Worm (Caenorhabditis elegans) whole organism, L1 larva: Measurements from ENCODE around the gene twk-48.

Source experiments
- C04F5.9 ChIP-seq: sonication (generic microtip); optimal IDR thresholded peaks from 2 replicates; lab custom pipeline; 2016; ENCODE audit warnings: missing genetic modification characterization, missing compliant biosample characterization
- C34B4.2 ChIP-seq: sonication (generic microtip); optimal IDR thresholded peaks from 2 replicates; lab custom pipeline; 2017; ENCODE audit warnings: mild to moderate bottlenecking, missing genetic modification characterization, missing compliant biosample characterization
- aha-1 ChIP-seq: fragments of 150-350 bp; optimal IDR thresholded peaks from 2 replicates; lab custom pipeline; 2014; ENCODE audit warnings: missing biosample characterization, missing genetic modification characterization
- ama-1 ChIP-seq: fragments of 150-350 bp; optimal IDR thresholded peaks from 2 replicates; lab custom pipeline; 2014
- ceh-63 ChIP-seq: fragments of 200-800 bp; sonication (Bioruptor generic); optimal IDR thresholded peaks from 2 replicates; lab custom pipeline; 2018; ENCODE audit warnings: mild to moderate bottlenecking, missing genetic modification characterization, missing compliant biosample characterization
- ceh-8 ChIP-seq: fragments of 200-800 bp; sonication (Bioruptor generic); optimal IDR thresholded peaks from 2 replicates; lab custom pipeline; 2018; ENCODE audit warnings: mild to moderate bottlenecking, missing genetic modification characterization, moderate library complexity, missing compliant biosample characterization
- ceh-82 ChIP-seq, 3 experiments: fragments of 150-350 bp in 1 of 3; sonication (generic microtip) in 2 of 3; optimal IDR thresholded peaks; 2 replicates each; lab custom pipeline; 2014 to 2017; ENCODE audit warnings: missing biosample characterization in 3 of 3, missing genetic modification characterization in 3 of 3
- ceh-88 ChIP-seq: fragments of 200-800 bp; sonication (Bioruptor generic); IDR thresholded peaks from 2 replicates; pipeline ENCODE4 v1.3.6; 2022; ENCODE audit warnings: missing genetic modification characterization, missing compliant biosample characterization
- dpl-1 ChIP-seq, 3 experiments: fragments of 150-350 bp in 2 of 3; sonication (generic microtip) in 1 of 3; optimal IDR thresholded peaks; 2 replicates each; lab custom pipeline; 2014 to 2017; ENCODE audit warnings: missing biosample characterization in 3 of 3, missing genetic modification characterization in 3 of 3, missing genetic modification reagents in 3 of 3
- egl-13 ChIP-seq: sonication (generic microtip); optimal IDR thresholded peaks from 2 replicates; lab custom pipeline; 2016; ENCODE audit warnings: missing genotype, missing genetic modification reagents, missing genetic modification characterization, missing compliant biosample characterization
- egl-27 ChIP-seq, 2 experiments: fragments of 150-350 bp in 1 of 2; sonication (generic microtip); optimal IDR thresholded peaks; 3 replicates each; lab custom pipeline; 2017 to 2018; ENCODE audit warnings: missing biosample characterization in 2 of 2, missing genetic modification characterization in 2 of 2, missing genetic modification reagents in 2 of 2
- elt-2 ChIP-seq: sonication (generic microtip); optimal IDR thresholded peaks from 2 replicates; lab custom pipeline; 2016; ENCODE audit warnings: missing genetic modification characterization, mild to moderate bottlenecking, inconsistent platforms, missing compliant biosample characterization, missing genetic modification reagents
- ets-5 ChIP-seq: fragments of 200-800 bp; sonication (Bioruptor generic); IDR thresholded peaks from 2 replicates; pipeline ENCODE4 v1.3.6; 2022; ENCODE audit warnings: missing genetic modification characterization, missing compliant biosample characterization
- fkh-10 ChIP-seq: sonication (generic microtip); optimal IDR thresholded peaks from 2 replicates; lab custom pipeline; 2017; ENCODE audit warnings: missing biosample characterization, missing genetic modification reagents, missing genetic modification characterization
- fkh-8 ChIP-seq: sonication (generic microtip); optimal IDR thresholded peaks from 2 replicates; lab custom pipeline; 2016; ENCODE audit warnings: mild to moderate bottlenecking, missing genetic modification characterization, missing compliant biosample characterization
- fos-1 ChIP-seq: fragments of 150-350 bp; optimal IDR thresholded peaks from 2 replicates; lab custom pipeline; 2014; ENCODE audit warnings: missing biosample characterization, missing genetic modification characterization
- grh-1 ChIP-seq: fragments of 200-800 bp; sonication (Bioruptor generic); IDR thresholded peaks from 2 replicates; pipeline ENCODE4 v1.3.6; 2022; ENCODE audit warnings: missing genetic modification reagents, missing genetic modification characterization, missing compliant biosample characterization
- hlh-17 ChIP-seq: fragments of 200-800 bp; sonication (Bioruptor generic); optimal IDR thresholded peaks from 2 replicates; lab custom pipeline; 2018; ENCODE audit warnings: missing genetic modification characterization, mild to moderate bottlenecking, missing compliant biosample characterization, moderate library complexity, borderline replicate concordance
- hlh-4 ChIP-seq: sonication (generic microtip); optimal IDR thresholded peaks from 2 replicates; lab custom pipeline; 2016; ENCODE audit warnings: mild to moderate bottlenecking, missing genetic modification characterization, missing compliant biosample characterization
- irx-1 ChIP-seq: sonication (generic microtip); optimal IDR thresholded peaks from 2 replicates; lab custom pipeline; 2016; ENCODE audit warnings: missing genetic modification characterization, missing compliant biosample characterization
- isw-1 ChIP-seq: fragments of 200-800 bp; sonication (Bioruptor generic); IDR thresholded peaks from 2 replicates; pipeline ENCODE4 v1.3.6; 2022; ENCODE audit warnings: missing genetic modification characterization, missing compliant biosample characterization
- jun-1 ChIP-seq: fragments of 150-350 bp; optimal IDR thresholded peaks from 2 replicates; lab custom pipeline; 2014; ENCODE audit warnings: missing biosample characterization, missing genetic modification reagents, missing genetic modification characterization
- lin-13 ChIP-seq: fragments of 150-350 bp; optimal IDR thresholded peaks from 2 replicates; lab custom pipeline; 2014; ENCODE audit warnings: missing biosample characterization, missing genetic modification reagents, missing genetic modification characterization
- lin-15B ChIP-seq: fragments of 150-350 bp; sonication (generic microtip); optimal IDR thresholded peaks from 3 replicates; lab custom pipeline; 2014; ENCODE audit warnings: missing biosample characterization, missing genetic modification characterization
- lin-35 ChIP-seq, 2 experiments: fragments of 150-350 bp; optimal IDR thresholded peaks; 2 replicates each; lab custom pipeline; 2014; ENCODE audit warnings: missing biosample characterization in 2 of 2, missing genetic modification characterization in 2 of 2, missing genetic modification reagents in 2 of 2
- lin-39 ChIP-seq: fragments of 150-350 bp; optimal IDR thresholded peaks from 2 replicates; lab custom pipeline; 2014; ENCODE audit warnings: missing biosample characterization, missing genetic modification reagents, missing genetic modification characterization
- lir-3 ChIP-seq: sonication (generic microtip); optimal IDR thresholded peaks from 2 replicates; lab custom pipeline; 2016; ENCODE audit warnings: mild to moderate bottlenecking, missing genetic modification characterization, moderate library complexity, missing compliant biosample characterization; ENCODE audit not compliant: poor library complexity
- mab-9 ChIP-seq: fragments of 200-800 bp; sonication (Bioruptor generic); IDR thresholded peaks from 2 replicates; pipeline ENCODE4 v1.3.6; 2022; ENCODE audit warnings: missing genetic modification reagents, missing genetic modification characterization, missing compliant biosample characterization
- mdl-1 ChIP-seq, 2 experiments: fragments of 150-350 bp; optimal IDR thresholded peaks; 2 replicates each; lab custom pipeline; 2014 to 2017; ENCODE audit warnings: missing biosample characterization in 2 of 2, missing genetic modification characterization in 2 of 2, inconsistent platforms in 1 of 2
- mef-2 ChIP-seq: fragments of 150-350 bp; optimal IDR thresholded peaks from 2 replicates; lab custom pipeline; 2014; ENCODE audit warnings: missing biosample characterization, missing genetic modification characterization
- mep-1 ChIP-seq: fragments of 150-350 bp; optimal IDR thresholded peaks from 2 replicates; lab custom pipeline; 2014; ENCODE audit warnings: missing biosample characterization, missing genetic modification characterization
- nhr-11 ChIP-seq: fragments of 150-350 bp; optimal IDR thresholded peaks from 2 replicates; lab custom pipeline; 2014; ENCODE audit warnings: missing biosample characterization, missing genetic modification characterization
- nhr-12 ChIP-seq: sonication (generic microtip); optimal IDR thresholded peaks from 2 replicates; lab custom pipeline; 2017; ENCODE audit warnings: missing biosample characterization, missing genetic modification characterization
- nhr-19 ChIP-seq: fragments of 200-800 bp; sonication (Bioruptor generic); conservative IDR thresholded peaks from 2 replicates; pipeline ENCODE4 v1.3.6; 2022; ENCODE audit warnings: missing genetic modification characterization, missing compliant biosample characterization
- nhr-28 ChIP-seq: fragments of 150-350 bp; optimal IDR thresholded peaks from 2 replicates; lab custom pipeline; 2014; ENCODE audit warnings: missing biosample characterization, missing genetic modification characterization
- nhr-71 ChIP-seq: sonication (generic microtip); optimal IDR thresholded peaks from 2 replicates; lab custom pipeline; 2016; ENCODE audit warnings: mild to moderate bottlenecking, missing genetic modification characterization, moderate library complexity, missing compliant biosample characterization
- nhr-77 ChIP-seq: fragments of 150-350 bp; optimal IDR thresholded peaks from 2 replicates; lab custom pipeline; 2014; ENCODE audit warnings: missing biosample characterization, missing genetic modification characterization
- nhr-84 ChIP-seq: sonication (generic microtip); optimal IDR thresholded peaks from 2 replicates; lab custom pipeline; 2017; ENCODE audit warnings: missing biosample characterization, missing genetic modification characterization
- nhr-85 ChIP-seq: sonication (generic microtip); peaks from one replicate; lab custom pipeline; 2016; ENCODE audit warnings: missing genetic modification characterization, inconsistent platforms, missing compliant biosample characterization
- pag-3 ChIP-seq: sonication (generic microtip); optimal IDR thresholded peaks from 2 replicates; lab custom pipeline; 2017; ENCODE audit warnings: missing genetic modification characterization, mild to moderate bottlenecking, missing compliant biosample characterization, antibody characterized with exemption, borderline replicate concordance; ENCODE audit not compliant: insufficient read depth
- skn-1 ChIP-seq: fragments of 150-350 bp; optimal IDR thresholded peaks from 2 replicates; lab custom pipeline; 2014; ENCODE audit warnings: missing biosample characterization, missing genetic modification characterization
- snpc-4 ChIP-seq: fragments of 150-350 bp; optimal IDR thresholded peaks from 2 replicates; lab custom pipeline; 2014; ENCODE audit warnings: missing biosample characterization, missing genetic modification characterization
- sup-37 ChIP-seq: fragments of 200-800 bp; sonication (Bioruptor generic); optimal IDR thresholded peaks from 2 replicates; lab custom pipeline; 2018; ENCODE audit warnings: mild to moderate bottlenecking, missing genetic modification characterization, missing compliant biosample characterization
- tbx-2 ChIP-seq: sonication (generic microtip); optimal IDR thresholded peaks from 2 replicates; lab custom pipeline; 2016; ENCODE audit warnings: missing genetic modification characterization, missing compliant biosample characterization
- tlp-1 ChIP-seq: fragments of 150-350 bp; optimal IDR thresholded peaks from 2 replicates; lab custom pipeline; 2014; ENCODE audit warnings: missing biosample characterization, missing genetic modification characterization
- unc-130 ChIP-seq: fragments of 150-350 bp; optimal IDR thresholded peaks from 2 replicates; lab custom pipeline; 2017; ENCODE audit warnings: missing biosample characterization, missing genetic modification characterization, inconsistent platforms
- unc-30 ChIP-seq: sonication (generic microtip); optimal IDR thresholded peaks from 2 replicates; lab custom pipeline; 2017; ENCODE audit warnings: missing biosample characterization, missing genetic modification characterization
- unc-62 ChIP-seq: fragments of 150-350 bp; optimal IDR thresholded peaks from 2 replicates; lab custom pipeline; 2014; ENCODE audit warnings: missing biosample characterization, missing genetic modification reagents, missing genetic modification characterization
- vab-15 ChIP-seq: sonication (generic microtip); optimal IDR thresholded peaks from 2 replicates; lab custom pipeline; 2017; ENCODE audit warnings: missing genotype, mild to moderate bottlenecking, missing genetic modification characterization, missing compliant biosample characterization
- xbp-1 ChIP-seq: sonication (generic microtip); optimal IDR thresholded peaks from 2 replicates; lab custom pipeline; 2016; ENCODE audit warnings: missing genetic modification characterization, missing compliant biosample characterization
- zip-4 ChIP-seq: fragments of 200-800 bp; sonication (Bioruptor generic); optimal IDR thresholded peaks from 2 replicates; lab custom pipeline; 2018; ENCODE audit warnings: mild to moderate bottlenecking, missing genetic modification characterization, moderate library complexity, missing compliant biosample characterization
- ztf-4 ChIP-seq: fragments of 150-350 bp; optimal IDR thresholded peaks from 2 replicates; lab custom pipeline; 2014; ENCODE audit warnings: missing biosample characterization, missing genetic modification characterization

twk-48 gene

DNA sequence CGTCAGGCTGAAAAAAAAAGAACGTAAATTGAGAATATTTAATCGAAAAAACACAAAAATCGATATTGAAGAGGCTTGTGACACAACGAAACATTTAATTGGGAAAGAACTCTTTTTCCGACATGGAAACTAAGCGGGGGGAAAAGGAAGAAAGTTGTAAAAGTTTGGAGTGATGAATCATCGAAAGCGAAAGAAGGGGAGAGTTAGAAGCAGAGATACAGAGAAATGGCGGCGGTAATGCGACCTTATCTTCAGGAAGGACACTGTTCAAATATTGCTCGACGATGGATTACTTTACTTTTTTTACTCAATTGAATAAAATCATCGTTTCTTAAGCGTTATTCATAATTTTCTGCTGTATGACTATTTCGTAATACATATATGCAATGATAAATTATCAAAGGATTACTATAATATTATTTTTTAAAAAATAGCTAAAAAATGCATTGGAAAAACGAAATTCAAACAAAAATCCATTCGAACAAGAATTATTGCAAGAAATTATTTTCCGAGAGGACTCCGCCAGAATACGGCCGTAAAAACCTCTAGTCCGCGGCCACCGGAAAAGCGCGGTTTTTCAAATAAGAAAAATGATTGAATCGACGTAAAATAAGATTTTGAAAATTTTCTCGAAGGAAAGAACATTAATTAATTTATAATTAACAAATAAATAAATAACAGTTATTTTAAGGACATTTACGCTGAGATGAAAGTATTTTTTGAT is 7.4 kb downstream of the twk-48 start, which contains the start of gene dhhc-4 (continued):
- TF ChIP-seq xbp-1 (tag; lab: Kevin White, UChicago): peak; percentile 90
- TF ChIP-seq vab-15: peak; percentile 33
- TF ChIP-seq isw-1 (GFP tag; lab: Robert Waterston, UW): peak; percentile 82
- TF ChIP-seq ets-5: no peak
- no peak for TF ChIP-seq nhr-28 (tag; lab: Kevin White, UChicago)
- TF ChIP-seq mep-1 (tag; lab: Kevin White, UChicago): peak; percentile 52
- TF ChIP-seq nhr-11 (tag; lab: Kevin White, UChicago): no peak
- peak; percentile 78 for TF ChIP-seq hlh-17 (GFP tag; lab: Kevin White, UChicago)
- TF ChIP-seq mef-2: no peak
- TF ChIP-seq ceh-63: no peak
- peak; percentile 37 for TF ChIP-seq lin-15B (tag; lab: Kevin White, UChicago)
- TF ChIP-seq hlh-4 (tag; lab: Kevin White, UChicago): peak; percentile 85
- TF ChIP-seq egl-13: peak; percentile 95
- no peak for TF ChIP-seq fos-1 (tag; lab: Kevin White, UChicago)
- TF ChIP-seq fkh-8 (tag; lab: Kevin White, UChicago): peak; percentile 85
- TF ChIP-seq tlp-1 (tag; lab: Kevin White, UChicago): no peak
- no peak for TF ChIP-seq nhr-12 (tag; lab: Kevin White, UChicago)
- peak; percentile 90 for TF ChIP-seq nhr-19 (GFP tag; lab: Robert Waterston, UW)
- TF ChIP-seq ceh-8 (GFP tag; lab: Kevin White, UChicago): peak; percentile 87
- peak; percentile 82 for TF ChIP-seq sup-37
- peak; percentile 95 for TF ChIP-seq irx-1
- peak; percentile 94 for TF ChIP-seq tbx-2 (tag; lab: Kevin White, UChicago)
- TF ChIP-seq ztf-4: no peak
- peak; percentile 84 for TF ChIP-seq C04F5.9 (tag; lab: Kevin White, UChicago)
- TF ChIP-seq lir-3 (tag; lab: Kevin White, UChicago): peak; percentile 96
- TF ChIP-seq zip-4: peak; percentile 84
- peak; percentile 94 for TF ChIP-seq nhr-71 (tag; lab: Kevin White, UChicago)
- TF ChIP-seq lin-39: peak; percentile 86
- no peak for TF ChIP-seq egl-27 (tag; optimal IDR thresholded peaks at IDR 0.05; lab: Kevin White, UChicago)
- TF ChIP-seq snpc-4 (tag; lab: Kevin White, UChicago): peak; percentile 28
- no peak for TF ChIP-seq pag-3
- TF ChIP-seq skn-1 (tag; lab: Kevin White, UChicago): peak; percentile 30
- TF ChIP-seq mdl-1 (tag; optimal IDR thresholded peaks at IDR 0.05; lab: Kevin White, UChicago): no peak
- peak; percentile 87 for TF ChIP-seq mab-9 (GFP tag; lab: Robert Waterston, UW)
- TF ChIP-seq grh-1: peak; percentile 83
- TF ChIP-seq jun-1 (tag; lab: Kevin White, UChicago): no peak
- TF ChIP-seq C34B4.2 (tag; lab: Kevin White, UChicago): no peak
- no peak for TF ChIP-seq aha-1 (tag; lab: Kevin White, UChicago)
- peak; percentile 92 to 93 for TF ChIP-seq lin-35 (GFP tag; optimal IDR thresholded peaks at IDR 0.05; lab: Kevin White, UChicago)
- no peak for TF ChIP-seq unc-30 (tag; lab: Kevin White, UChicago)
- TF ChIP-seq ama-1 (lab: Kevin White, UChicago): no peak
- TF ChIP-seq elt-2 (tag; lab: Kevin White, UChicago): peak; percentile 72
- peak; percentile 88 to 93 (median 91) for TF ChIP-seq dpl-1 (GFP tag; optimal IDR thresholded peaks at IDR 0.05; lab: Kevin White, UChicago)
- no peak for TF ChIP-seq unc-62 (GFP tag; lab: Kevin White, UChicago)
- TF ChIP-seq unc-130 (tag; lab: Kevin White, UChicago): peak; percentile 28
- TF ChIP-seq ceh-88 (GFP tag; lab: Robert Waterston, UW): peak; percentile 78
- peak; percentile 52 to 58 (median 55) for TF ChIP-seq ceh-82 (tag; optimal IDR thresholded peaks at IDR 0.05; lab: Kevin White, UChicago)
- TF ChIP-seq fkh-10 (GFP tag; lab: Kevin White, UChicago): no peak
- TF ChIP-seq nhr-85: peak; percentile 92
- TF ChIP-seq lin-13: no peak
- no peak for TF ChIP-seq nhr-84
- no peak for TF ChIP-seq nhr-77 (tag; lab: Kevin White, UChicago)
